Fruit fly (Drosophila melanogaster) whole organism, pupa: Measurements from ENCODE around the gene CG18294.

Experiments
- CG10348 ChIP-seq: fragments of 200-800 bp; sonication (Bioruptor generic); IDR thresholded peaks from 2 replicates; pipeline ENCODE4 v1.3.6; 2022; ENCODE audit warnings: missing biosample characterization, missing genetic modification characterization
- CG13204 ChIP-seq: fragments of 200-800 bp; sonication (Bioruptor generic); optimal IDR thresholded peaks from 2 replicates; lab custom pipeline; 2018; ENCODE audit warnings: missing biosample characterization, mild to moderate bottlenecking, missing genetic modification characterization, moderate library complexity
- CG15710 ChIP-seq: fragments of 200-800 bp; sonication (Bioruptor generic); optimal IDR thresholded peaks from 2 replicates; lab custom pipeline; 2018; ENCODE audit warnings: missing biosample characterization, mild to moderate bottlenecking, missing genetic modification characterization, moderate library complexity
- CG17806 ChIP-seq: fragments of 200-800 bp; sonication (Bioruptor generic); optimal IDR thresholded peaks from 2 replicates; lab custom pipeline; 2018; ENCODE audit warnings: missing biosample characterization, mild to moderate bottlenecking, missing genetic modification characterization, moderate library complexity
- CG32121 ChIP-seq: fragments of 200-800 bp; sonication (Bioruptor generic); IDR thresholded peaks from 2 replicates; pipeline ENCODE4 v1.3.6; 2022; ENCODE audit warnings: missing biosample characterization, missing genetic modification characterization
- CG34367 ChIP-seq: fragments of 200-800 bp; sonication (Bioruptor generic); optimal IDR thresholded peaks from 2 replicates; lab custom pipeline; 2018; ENCODE audit warnings: missing biosample characterization, mild to moderate bottlenecking, missing genetic modification characterization
- CG8301 ChIP-seq: fragments of 200-800 bp; sonication (Bioruptor generic); optimal IDR thresholded peaks from 2 replicates; lab custom pipeline; 2018; ENCODE audit warnings: missing biosample characterization, mild to moderate bottlenecking, missing genetic modification characterization
- CG9948 ChIP-seq: fragments of 200-800 bp; sonication (Bioruptor generic); optimal IDR thresholded peaks from 2 replicates; lab custom pipeline; 2018; ENCODE audit warnings: missing biosample characterization, mild to moderate bottlenecking, missing genetic modification characterization, moderate library complexity
- EcR ChIP-seq: fragments of 200-800 bp; sonication (Bioruptor generic); optimal IDR thresholded peaks from 3 replicates; lab custom pipeline; 2019; ENCODE audit warnings: missing biosample characterization, missing genetic modification characterization, mild to moderate bottlenecking, moderate library complexity, missing genetic modification reagents
- Ets98B ChIP-seq: fragments of 200-800 bp; sonication (Bioruptor generic); IDR thresholded peaks from 2 replicates; pipeline ENCODE4 v1.3.6; 2022; ENCODE audit warnings: missing biosample characterization, missing genetic modification characterization
- rn ChIP-seq: fragments of 200-800 bp; sonication (Bioruptor generic); IDR thresholded peaks from 2 replicates; pipeline ENCODE4 v1.3.6; 2022; ENCODE audit warnings: missing biosample characterization, missing genetic modification characterization

DNA sequence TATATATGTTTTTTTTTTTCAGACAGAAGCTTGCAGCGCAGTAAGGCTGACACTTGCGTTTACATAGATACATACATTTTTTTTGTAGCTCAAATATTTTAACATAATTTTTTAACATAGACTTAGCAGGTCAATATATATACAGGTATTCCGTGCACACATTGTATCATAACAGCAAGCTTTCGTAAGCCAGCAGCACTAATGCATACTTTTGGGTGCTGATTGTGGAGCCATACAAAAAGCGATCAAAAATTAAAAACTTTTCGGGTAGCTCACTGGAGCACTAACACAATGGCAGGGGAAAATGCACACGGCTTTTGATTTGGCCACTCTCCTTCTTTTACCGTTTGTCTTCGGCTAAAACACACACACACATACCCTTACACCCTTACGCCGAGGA lies 7.6 kb upstream of the CG18294 start:
- TF ChIP-seq CG32121 (GFP tag; lab: Robert Waterston, UW) = no peak
- TF ChIP-seq CG9948 (tag; lab: Kevin White, UChicago) = no peak
- no peak for TF ChIP-seq EcR
- no peak for TF ChIP-seq Ets98B (GFP tag; lab: Robert Waterston, UW)
- no peak for TF ChIP-seq CG8301
- TF ChIP-seq CG10348 (GFP tag; lab: Robert Waterston, UW) = no peak
- no peak for TF ChIP-seq CG17806 (tag; lab: Kevin White, UChicago)
- TF ChIP-seq CG34367 (tag; lab: Kevin White, UChicago) = no peak
- TF ChIP-seq rn (GFP tag; lab: Robert Waterston, UW) = no peak
- no peak for TF ChIP-seq CG13204
- TF ChIP-seq CG15710 = no peak
